Worm (Caenorhabditis elegans) whole organism, L4/young adult: ENCODE results near the gene K08D8.5.

ENCODE experiments used
- W03F9.2 ChIP-seq: fragments of 150-350 bp; optimal IDR thresholded peaks from 2 replicates; lab custom pipeline; 2014; ENCODE audit warnings: missing biosample characterization, missing genetic modification characterization
- him-1 ChIP-seq: sonication (generic microtip); optimal IDR thresholded peaks from 2 replicates; lab custom pipeline; 2016; ENCODE audit warnings: missing genotype, missing genetic modification reagents, missing genetic modification characterization, missing compliant biosample characterization

ce11 chrIV:12941254-12941653, 29.3 kb upstream of the K08D8.5 start, which contains the start of gene dod-24:
- no peak for TF ChIP-seq W03F9.2 (tag; lab: Kevin White, UChicago)
- no peak for TF ChIP-seq him-1 (tag; lab: Kevin White, UChicago)
